Worm (Caenorhabditis elegans): ENCODE data around the gene C01C4.3.

Gene C01C4.3

DNA sequence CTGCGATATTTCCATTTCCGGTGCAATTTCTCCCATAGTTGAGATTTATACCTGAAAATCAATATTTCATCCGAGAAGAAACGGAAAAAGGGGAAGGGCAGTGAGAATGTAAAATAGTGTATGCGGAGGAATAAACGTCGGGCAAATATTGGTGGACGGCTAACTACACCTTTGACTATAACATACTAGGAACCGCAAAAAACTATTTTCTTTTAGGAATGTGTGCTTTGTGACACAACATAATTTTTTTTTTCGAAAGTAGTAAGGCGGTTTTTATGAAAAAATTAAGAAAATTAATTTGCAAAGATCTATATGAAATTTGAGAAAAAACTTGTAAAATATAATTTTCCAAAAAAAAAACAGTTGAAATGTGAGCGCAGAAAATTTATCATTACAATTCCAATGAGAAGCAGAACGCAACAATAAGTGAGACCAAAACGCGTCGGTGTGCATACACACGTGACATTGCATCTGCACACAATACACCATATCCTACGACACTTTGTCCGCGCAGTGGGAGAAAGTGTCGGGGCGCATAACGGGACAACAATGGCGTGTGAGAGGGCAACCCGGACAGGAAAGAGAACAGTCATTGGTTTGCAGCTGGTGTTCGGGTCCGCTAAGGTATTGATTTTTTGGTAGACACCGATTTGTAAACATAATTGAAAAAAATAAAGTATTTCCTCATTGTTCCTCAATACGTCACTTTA lies 46.4 kb upstream of the C01C4.3 start, which contains the start of the genes sax-1 and R11G1.2 (continued):
- TF ChIP-seq ces-1 (GFP tag; optimal IDR thresholded peaks at IDR 0.05) (no peak), ztf-11 (tag; optimal IDR thresholded peaks at IDR 0.05) (peak in 1 of 2 experiments; percentile 40), dsc-1 (tag; optimal IDR thresholded peaks at IDR 0.05) (peak; percentile 27), lin-39 (tag; optimal IDR thresholded peaks at IDR 0.05) (peak; percentile 3)

DNA sequence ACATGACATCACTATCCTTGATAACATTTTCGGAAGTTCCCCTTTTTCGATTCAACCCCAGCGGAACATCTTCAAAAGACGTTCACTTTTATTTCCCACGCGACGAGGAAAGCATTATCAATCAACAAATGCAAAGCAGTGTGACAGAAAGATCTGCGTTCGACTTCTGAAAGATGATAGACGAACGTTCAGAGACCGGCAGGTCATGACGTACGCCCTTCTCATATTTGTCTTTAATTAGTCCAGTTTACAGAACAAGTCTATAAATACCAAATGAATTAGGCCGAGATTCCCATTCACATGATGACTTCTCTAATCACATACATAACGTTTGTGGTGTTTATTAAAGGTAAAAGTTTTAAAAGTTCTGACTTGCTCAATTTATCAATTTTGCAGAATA lies 42.1 kb upstream of the C01C4.3 start, which contains the start of gene R11G1.11:
Gene R11G1.11, plus strand, starts transcription at position 301 of the 400 bp plus-strand sequence.
- TF ChIP-seq ets-5 (GFP tag; IDR thresholded peaks at IDR 0.05) (no peak), pag-3 (tag; optimal IDR thresholded peaks at IDR 0.05; ENCODE audit: borderline replicate concordance, insufficient read depth) (no peak), mef-2 (tag; optimal IDR thresholded peaks at IDR 0.05) (no peak), ztf-11 (tag; optimal IDR thresholded peaks at IDR 0.05) (no peak), aha-1 (tag; optimal IDR thresholded peaks at IDR 0.05) (no peak), hlh-17 (GFP tag; optimal IDR thresholded peaks at IDR 0.05; ENCODE audit: borderline replicate concordance) (no peak), fkh-4 (tag; optimal IDR thresholded peaks at IDR 0.05; ENCODE audit: borderline replicate concordance) (no peak), grh-1 (GFP tag; IDR thresholded peaks at IDR 0.05) (no peak)

DNA sequence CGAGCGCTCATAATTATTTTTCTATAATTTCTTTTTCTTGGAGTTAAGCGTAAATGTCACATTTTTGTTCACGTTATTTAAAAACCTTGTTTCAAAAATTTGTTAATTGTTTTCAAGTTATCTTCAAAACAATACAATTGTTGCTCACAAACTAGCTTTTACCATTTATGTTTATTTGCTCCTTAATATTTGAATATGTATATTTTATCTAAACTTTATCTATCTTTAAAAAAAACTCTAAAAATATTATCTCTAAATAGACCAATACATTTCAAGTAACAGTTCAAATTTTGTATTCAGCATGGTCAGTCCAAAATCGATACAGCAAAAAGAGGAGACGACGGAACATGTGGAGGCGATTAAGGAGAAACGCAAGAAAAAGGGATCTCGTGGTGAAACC lies 40.7 kb upstream of the C01C4.3 start, which contains the start of gene R11G1.7:
Gene R11G1.7, plus strand, starts transcription at position 301 of the 400 bp plus-strand sequence.
- TF ChIP-seq elt-3 (tag; optimal IDR thresholded peaks at IDR 0.05) (no peak), fkh-8 (tag; optimal IDR thresholded peaks at IDR 0.05) (no peak), fos-1 (tag; optimal IDR thresholded peaks at IDR 0.05) (no peak), C16A3.4 (tag; optimal IDR thresholded peaks at IDR 0.05) (no peak), nhr-28 (tag; optimal IDR thresholded peaks at IDR 0.05) (no peak), nhr-12 (tag; optimal IDR thresholded peaks at IDR 0.05) (no peak), lir-3 (tag; optimal IDR thresholded peaks at IDR 0.05; ENCODE audit: poor library complexity) (no peak), C04F5.9 (tag; optimal IDR thresholded peaks at IDR 0.05) (no peak), nhr-19 (GFP tag; conservative IDR thresholded peaks at IDR 0.05) (no peak), ama-1 (optimal IDR thresholded peaks at IDR 0.05) (no peak), fkh-4 (tag; optimal IDR thresholded peaks at IDR 0.05; ENCODE audit: borderline replicate concordance) (no peak)

DNA sequence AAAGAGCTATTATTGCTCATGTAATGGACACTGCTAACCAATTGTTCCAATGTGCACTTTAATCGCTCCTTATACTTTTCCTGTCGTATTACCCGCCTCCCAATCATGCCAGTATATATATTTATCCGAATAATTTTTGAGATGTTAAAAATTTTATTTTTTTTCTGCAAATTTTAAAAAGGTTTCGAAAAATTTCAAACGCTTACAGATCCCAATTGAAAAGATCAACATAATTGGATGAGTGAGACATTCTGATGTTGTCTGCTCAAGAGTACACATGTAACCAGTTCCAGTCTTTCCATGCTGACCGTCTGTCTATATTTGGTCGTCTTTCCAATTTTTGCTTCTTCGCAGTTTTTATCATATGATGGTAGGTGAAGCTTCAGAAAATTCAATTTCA lies 37.5 kb upstream of the C01C4.3 start, which contains the start of gene R11G1.1:
Gene R11G1.1, plus strand, starts transcription at position 301 of the 400 bp plus-strand sequence.
- TF ChIP-seq lin-15B (tag; optimal IDR thresholded peaks at IDR 0.05) (no peak), tlp-1 (tag; optimal IDR thresholded peaks at IDR 0.05) (no peak), ets-5 (GFP tag; IDR thresholded peaks at IDR 0.05) (no peak), swsn-7 (tag; optimal IDR thresholded peaks at IDR 0.05) (no peak), mef-2 (tag; optimal IDR thresholded peaks at IDR 0.05) (no peak), skn-1 (tag; optimal IDR thresholded peaks at IDR 0.05) (no peak)

DNA sequence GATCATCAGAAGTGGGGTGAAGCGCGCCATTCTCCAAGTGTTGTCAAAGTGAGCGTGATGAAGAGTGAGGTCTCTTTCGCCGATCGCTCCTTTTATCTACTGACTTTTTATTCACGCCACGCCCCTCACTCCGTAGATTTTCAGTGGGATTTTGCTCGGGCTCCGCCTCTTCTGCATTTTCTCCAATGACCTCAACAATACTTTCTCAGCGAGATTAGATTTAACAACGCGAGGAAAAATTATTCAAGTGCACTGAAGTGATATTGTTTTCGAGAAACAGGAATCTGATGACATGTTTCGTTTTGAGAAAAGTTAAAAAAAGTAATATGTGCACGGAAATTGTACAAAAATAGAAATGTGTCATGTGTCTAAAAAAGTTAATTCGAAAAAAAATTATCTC lies 27.9 kb upstream of the C01C4.3 start, which contains the start of gene snet-1:
Gene snet-1, minus strand, starts transcription at position 101 of the 400 bp plus-strand sequence.
- no peak for TF ChIP-seq snu-23 (GFP tag; optimal IDR thresholded peaks at IDR 0.05)
- peak; percentile 35 for TF ChIP-seq sox-4 (tag; optimal IDR thresholded peaks at IDR 0.05)
- TF ChIP-seq nhr-76 (tag; optimal IDR thresholded peaks at IDR 0.05) = no peak
- TF ChIP-seq nhr-71 (tag; optimal IDR thresholded peaks at IDR 0.05) = peak; percentile 17
- TF ChIP-seq zip-4 (GFP tag; optimal IDR thresholded peaks at IDR 0.05) = no peak
- TF ChIP-seq fkh-8 (tag; optimal IDR thresholded peaks at IDR 0.05) = peak; percentile 34

DNA sequence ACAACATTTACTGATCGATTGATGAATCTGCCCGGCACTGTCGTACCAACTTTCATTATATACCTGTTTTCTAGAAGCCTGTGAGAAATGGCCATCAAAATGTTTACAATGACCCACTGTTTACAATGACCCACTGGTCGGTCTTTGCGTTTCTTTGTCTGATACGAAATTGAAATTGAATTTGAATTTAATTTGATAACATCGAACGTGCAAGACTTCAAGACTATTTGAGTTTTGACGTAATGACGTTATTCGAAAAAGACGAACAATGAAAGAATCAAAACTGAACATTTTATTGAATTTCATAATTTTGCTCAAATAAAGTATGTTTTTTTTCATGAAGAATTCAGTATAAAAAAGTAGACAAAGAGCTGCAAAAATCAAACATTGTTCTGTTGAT lies 24.7 kb upstream of the C01C4.3 start, which contains the start of gene C02F12.5:
Gene C02F12.5, minus strand, starts transcription at position 101 of the 400 bp plus-strand sequence.
- no peak for TF ChIP-seq dsc-1 (tag; optimal IDR thresholded peaks at IDR 0.05)
- TF ChIP-seq nhr-85 (tag) = peak; percentile 35
- TF ChIP-seq jun-1 (tag; optimal IDR thresholded peaks at IDR 0.05) = no peak
- TF ChIP-seq nhr-71 (tag; optimal IDR thresholded peaks at IDR 0.05) = no peak
